Worm (Caenorhabditis elegans) whole organism, L4 larva: ENCODE measurements around the gene cest-9.2.
A peak's percentile ranks its signal among the peaks of the same experiment; 100 is the strongest.

Source experiments
- F37D6.2 ChIP-seq: sonication (generic microtip); optimal IDR thresholded peaks from 2 replicates; lab custom pipeline; 2016; ENCODE audit warnings: mild to moderate bottlenecking, missing genetic modification characterization, missing compliant biosample characterization
- R02D3.7 ChIP-seq: fragments of 150-350 bp; sonication (generic microtip); optimal IDR thresholded peaks from 3 replicates; lab custom pipeline; 2014; ENCODE audit warnings: missing biosample characterization, missing genetic modification characterization
- Y48G9A.11 ChIP-seq: fragments of 200-800 bp; sonication (Bioruptor generic); IDR thresholded peaks from 2 replicates; pipeline ENCODE4 v1.3.6; 2022; ENCODE audit warnings: missing genetic modification reagents, missing genetic modification characterization, missing compliant biosample characterization
- Y5F2A.4 ChIP-seq: fragments of 200-800 bp; sonication (Bioruptor generic); optimal IDR thresholded peaks from 2 replicates; lab custom pipeline; 2018; ENCODE audit warnings: mild to moderate bottlenecking, missing genetic modification characterization, missing compliant biosample characterization
- Y75B8A.6 ChIP-seq: fragments of 200-800 bp; sonication (Bioruptor generic); IDR thresholded peaks from 2 replicates; pipeline ENCODE4 v1.3.6; 2022; ENCODE audit warnings: missing genetic modification reagents, missing genetic modification characterization, missing compliant biosample characterization
- aha-1 ChIP-seq: fragments of 150-350 bp; peaks from one replicate; lab custom pipeline; 2014; ENCODE audit warnings: missing biosample characterization, missing genetic modification characterization
- aly-2 ChIP-seq: sonication (generic microtip); optimal IDR thresholded peaks from 2 replicates; lab custom pipeline; 2018; ENCODE audit warnings: missing biosample characterization, missing genetic modification characterization
- ama-1 ChIP-seq: fragments of 150-350 bp; optimal IDR thresholded peaks from 2 replicates; lab custom pipeline; 2014; ENCODE audit warnings: inconsistent platforms, mixed read lengths
- arid-1 ChIP-seq: fragments of 200-800 bp; sonication (Bioruptor generic); conservative IDR thresholded peaks from 2 replicates; pipeline ENCODE4 v1.3.6; 2022; ENCODE audit warnings: missing genetic modification reagents, missing genetic modification characterization, missing compliant biosample characterization
- attf-4 ChIP-seq: sonication (generic microtip); optimal IDR thresholded peaks from 3 replicates; lab custom pipeline; 2017; ENCODE audit warnings: missing biosample characterization, missing genetic modification characterization
- ceh-28 ChIP-seq: fragments of 150-350 bp; optimal IDR thresholded peaks from 2 replicates; lab custom pipeline; 2014; ENCODE audit warnings: missing biosample characterization, missing genetic modification reagents, missing genetic modification characterization
- ceh-44 ChIP-seq: fragments of 200-800 bp; sonication (Bioruptor generic); IDR thresholded peaks from 2 replicates; pipeline ENCODE4 v1.3.6; 2022; ENCODE audit warnings: missing genetic modification reagents, missing genetic modification characterization, missing compliant biosample characterization
- ces-1 ChIP-seq: fragments of 150-350 bp; sonication (generic microtip); optimal IDR thresholded peaks from 4 replicates; lab custom pipeline; 2014; ENCODE audit warnings: missing biosample characterization, missing genetic modification reagents, missing genetic modification characterization
- daf-16 ChIP-seq, 3 experiments: sonication (generic microtip); optimal IDR thresholded peaks; 2 replicates each; lab custom pipeline; 2016 to 2017; ENCODE audit warnings: missing genetic modification characterization in 3 of 3, missing genetic modification reagents in 3 of 3, mild to moderate bottlenecking in 2 of 3, missing compliant biosample characterization in 2 of 3, missing biosample characterization in 1 of 3, moderate library complexity in 1 of 3
- daf-19 ChIP-seq: fragments of 200-800 bp; sonication (Bioruptor generic); conservative IDR thresholded peaks from 2 replicates; pipeline ENCODE4 v1.3.6; 2022; ENCODE audit warnings: missing genetic modification characterization, missing compliant biosample characterization
- daf-8 ChIP-seq: fragments of 200-800 bp; sonication (Bioruptor generic); IDR thresholded peaks from 2 replicates; pipeline ENCODE4 v1.3.6; 2022; ENCODE audit warnings: missing genetic modification characterization, missing compliant biosample characterization
- dmd-9 ChIP-seq: fragments of 200-800 bp; sonication (Bioruptor generic); IDR thresholded peaks from 2 replicates; pipeline ENCODE4 v1.3.6; 2022; ENCODE audit warnings: missing genetic modification reagents, missing genetic modification characterization, missing compliant biosample characterization
- dpl-1 ChIP-seq: fragments of 150-350 bp; optimal IDR thresholded peaks from 2 replicates; lab custom pipeline; 2014; ENCODE audit warnings: missing biosample characterization, missing genetic modification reagents, missing genetic modification characterization
- dve-1 ChIP-seq: sonication (generic microtip); optimal IDR thresholded peaks from 2 replicates; lab custom pipeline; 2017; ENCODE audit warnings: antibody characterized with exemption, mild to moderate bottlenecking, missing genetic modification characterization, missing compliant biosample characterization; ENCODE audit not compliant: insufficient read depth
- egl-27 ChIP-seq: sonication (generic microtip); optimal IDR thresholded peaks from 3 replicates; lab custom pipeline; 2017; ENCODE audit warnings: missing biosample characterization, missing genetic modification reagents, missing genetic modification characterization
- egl-43 ChIP-seq: fragments of 200-800 bp; sonication (Bioruptor generic); IDR thresholded peaks from 2 replicates; pipeline ENCODE4 v1.3.6; 2022; ENCODE audit warnings: missing genetic modification reagents, missing genetic modification characterization, missing compliant biosample characterization
- fkh-10 ChIP-seq: fragments of 150-350 bp; optimal IDR thresholded peaks from 2 replicates; lab custom pipeline; 2014; ENCODE audit warnings: missing biosample characterization, missing genetic modification reagents, missing genetic modification characterization
- hif-1 ChIP-seq, 2 experiments: sonication (generic microtip); optimal IDR thresholded peaks; 2 replicates each; lab custom pipeline; 2016 to 2017; ENCODE audit warnings: missing compliant biosample characterization in 2 of 2, missing genetic modification characterization in 2 of 2, missing genetic modification reagents in 2 of 2, missing genotype in 2 of 2, mild to moderate bottlenecking in 1 of 2
- hlh-11 ChIP-seq: fragments of 200-800 bp; sonication (Bioruptor generic); optimal IDR thresholded peaks from 2 replicates; lab custom pipeline; 2018; ENCODE audit warnings: mild to moderate bottlenecking, missing genetic modification characterization, missing compliant biosample characterization
- hlh-30 ChIP-seq: sonication (generic microtip); optimal IDR thresholded peaks from 2 replicates; lab custom pipeline; 2017; ENCODE audit warnings: antibody characterized with exemption, mild to moderate bottlenecking, missing genetic modification characterization, missing compliant biosample characterization; ENCODE audit not compliant: insufficient read depth
- hmg-1.1 ChIP-seq: fragments of 200-800 bp; sonication (Bioruptor generic); IDR thresholded peaks from 2 replicates; pipeline ENCODE4 v1.3.6; 2022; ENCODE audit warnings: missing genetic modification reagents, missing genetic modification characterization, missing compliant biosample characterization
- jun-1 ChIP-seq: fragments of 150-350 bp; optimal IDR thresholded peaks from 2 replicates; lab custom pipeline; 2014; ENCODE audit warnings: missing biosample characterization, missing genetic modification reagents, missing genetic modification characterization
- lin-1 ChIP-seq: fragments of 200-800 bp; sonication (Bioruptor generic); IDR thresholded peaks from 2 replicates; pipeline ENCODE4 v1.3.6; 2022; ENCODE audit warnings: missing genetic modification reagents, missing genetic modification characterization, missing compliant biosample characterization
- lin-13 ChIP-seq: fragments of 150-350 bp; optimal IDR thresholded peaks from 2 replicates; lab custom pipeline; 2014; ENCODE audit warnings: missing biosample characterization, missing genetic modification reagents, missing genetic modification characterization
- lin-15B ChIP-seq: fragments of 150-350 bp; sonication (generic microtip); optimal IDR thresholded peaks from 3 replicates; lab custom pipeline; 2014; ENCODE audit warnings: missing biosample characterization, missing genetic modification characterization
- lin-29 ChIP-seq: fragments of 200-800 bp; sonication (Bioruptor generic); IDR thresholded peaks from 2 replicates; pipeline ENCODE4 v1.3.6; 2022; ENCODE audit warnings: missing genetic modification reagents, missing genetic modification characterization, missing compliant biosample characterization
- lin-38 ChIP-seq: fragments of 200-800 bp; sonication (Bioruptor generic); IDR thresholded peaks from 2 replicates; pipeline ENCODE4 v1.3.6; 2022; ENCODE audit warnings: missing genetic modification reagents, missing genetic modification characterization, missing compliant biosample characterization
- lin-39 ChIP-seq: fragments of 150-350 bp; optimal IDR thresholded peaks from 2 replicates; lab custom pipeline; 2014; ENCODE audit warnings: missing biosample characterization, missing genetic modification reagents, missing genetic modification characterization
- lsy-2 ChIP-seq, 2 experiments: fragments of 150-350 bp in 1 of 2; sonication (generic microtip) in 1 of 2; optimal IDR thresholded peaks; 2 replicates each; lab custom pipeline; 2014 to 2017; ENCODE audit warnings: missing biosample characterization in 2 of 2, missing genetic modification characterization in 2 of 2
- madf-5 ChIP-seq, 2 experiments: fragments of 200-800 bp; sonication (Bioruptor generic); IDR thresholded peaks; 2 replicates each; pipeline ENCODE4 v1.3.6; 2022; ENCODE audit warnings: missing compliant biosample characterization in 2 of 2, missing genetic modification characterization in 2 of 2
- mdl-1 ChIP-seq, 2 experiments: fragments of 150-350 bp in 1 of 2; sonication (generic microtip) in 1 of 2; optimal IDR thresholded peaks; 2 replicates each; lab custom pipeline; 2014 to 2017; ENCODE audit warnings: missing biosample characterization in 2 of 2, missing genetic modification characterization in 2 of 2
- mxl-3 ChIP-seq: fragments of 200-800 bp; sonication (Bioruptor generic); optimal IDR thresholded peaks from 2 replicates; lab custom pipeline; 2018; ENCODE audit warnings: mild to moderate bottlenecking, missing genetic modification characterization, missing compliant biosample characterization
- nhr-10 ChIP-seq: fragments of 150-350 bp; optimal IDR thresholded peaks from 2 replicates; lab custom pipeline; 2014; ENCODE audit warnings: missing biosample characterization, missing genetic modification characterization
- nhr-111 ChIP-seq: fragments of 200-800 bp; sonication (Bioruptor generic); optimal IDR thresholded peaks from 2 replicates; lab custom pipeline; 2018; ENCODE audit warnings: mild to moderate bottlenecking, missing genetic modification characterization, missing compliant biosample characterization
- nhr-28 ChIP-seq: fragments of 150-350 bp; optimal IDR thresholded peaks from 2 replicates; lab custom pipeline; 2014; ENCODE audit warnings: missing biosample characterization, missing genetic modification characterization
- nhr-41 ChIP-seq: fragments of 200-800 bp; sonication (Bioruptor generic); IDR thresholded peaks from 2 replicates; pipeline ENCODE4 v1.3.6; 2022; ENCODE audit warnings: missing genetic modification reagents, missing genetic modification characterization, missing compliant biosample characterization
- nhr-48 ChIP-seq: sonication (generic microtip); optimal IDR thresholded peaks from 2 replicates; lab custom pipeline; 2016; ENCODE audit warnings: mild to moderate bottlenecking, missing genetic modification characterization, missing compliant biosample characterization
- nhr-6 ChIP-seq: fragments of 150-350 bp; optimal IDR thresholded peaks from 2 replicates; lab custom pipeline; 2014; ENCODE audit warnings: missing biosample characterization, missing genetic modification characterization
- nhr-77 ChIP-seq: fragments of 150-350 bp; optimal IDR thresholded peaks from 2 replicates; lab custom pipeline; 2014; ENCODE audit warnings: missing biosample characterization, missing genetic modification characterization
- pha-4 ChIP-seq, 2 experiments: fragments of 150-350 bp in 1 of 2; fragments of 200-800 bp in 1 of 2; sonication (Bioruptor generic) in 1 of 2; IDR thresholded peaks in 1 of 2; optimal IDR thresholded peaks in 1 of 2; 2 replicates each; pipeline versions ENCODE4 v1.3.6 to Lab custom; 2014 to 2022; ENCODE audit warnings: missing genetic modification characterization in 2 of 2, missing genetic modification reagents in 2 of 2, missing biosample characterization in 1 of 2, missing compliant biosample characterization in 1 of 2
- sdz-12 ChIP-seq: fragments of 200-800 bp; sonication (Bioruptor generic); optimal IDR thresholded peaks from 2 replicates; lab custom pipeline; 2018; ENCODE audit warnings: mild to moderate bottlenecking, missing genetic modification characterization, missing compliant biosample characterization
- skn-1 ChIP-seq: fragments of 150-350 bp; optimal IDR thresholded peaks from 2 replicates; lab custom pipeline; 2014; ENCODE audit warnings: missing biosample characterization, missing genetic modification characterization
- tag-97 ChIP-seq: fragments of 200-800 bp; sonication (Bioruptor generic); IDR thresholded peaks from 2 replicates; pipeline ENCODE4 v1.3.6; 2022; ENCODE audit warnings: missing genetic modification characterization, missing compliant biosample characterization
- zag-1 ChIP-seq: fragments of 150-350 bp; optimal IDR thresholded peaks from 2 replicates; lab custom pipeline; 2014; ENCODE audit warnings: missing biosample characterization, missing genetic modification characterization
- zip-2 ChIP-seq: fragments of 150-350 bp; optimal IDR thresholded peaks from 2 replicates; lab custom pipeline; 2014; ENCODE audit warnings: missing biosample characterization, missing genetic modification characterization
- ztf-7 ChIP-seq: fragments of 150-350 bp; optimal IDR thresholded peaks from 2 replicates; lab custom pipeline; 2014; ENCODE audit warnings: missing biosample characterization, missing genetic modification characterization

Gene cest-9.2

ce11 chrX:12180681-12181080 is 41.2 kb upstream of the cest-9.2 start (continued):
- TF ChIP-seq mdl-1 (tag; optimal IDR thresholded peaks at IDR 0.05; lab: Kevin White, UChicago) = peak in 1 of 2 experiments; percentile 38
- TF ChIP-seq hlh-30 (tag; lab: Kevin White, UChicago) = no peak
- no peak for TF ChIP-seq lin-1 (GFP tag; lab: Robert Waterston, UW)
- no peak for TF ChIP-seq daf-19 (GFP tag; lab: Robert Waterston, UW)
- TF ChIP-seq ama-1 (lab: Kevin White, UChicago) = no peak
- TF ChIP-seq F37D6.2 (tag; lab: Kevin White, UChicago) = no peak
- no peak for TF ChIP-seq nhr-77 (tag; lab: Kevin White, UChicago)
- TF ChIP-seq attf-4 = no peak
- TF ChIP-seq hmg-1.1 = no peak
- TF ChIP-seq dmd-9 = no peak
- no peak for TF ChIP-seq zag-1 (tag; lab: Kevin White, UChicago)
- TF ChIP-seq aha-1 (tag; lab: Kevin White, UChicago) = peak; percentile 74
- TF ChIP-seq lsy-2 (tag; optimal IDR thresholded peaks at IDR 0.05; lab: Kevin White, UChicago) = peak in 1 of 2 experiments; percentile 28
- TF ChIP-seq lin-13 (GFP tag; lab: Kevin White, UChicago) = no peak
- TF ChIP-seq madf-5 (GFP tag; IDR thresholded peaks at IDR 0.05; lab: Robert Waterston, UW) = no peak
- TF ChIP-seq R02D3.7 (tag; lab: Kevin White, UChicago) = no peak
- TF ChIP-seq aly-2 (tag; lab: Kevin White, UChicago) = no peak
- no peak for TF ChIP-seq lin-15B
- TF ChIP-seq jun-1 (tag; lab: Kevin White, UChicago) = no peak
- TF ChIP-seq ceh-44 (GFP tag; lab: Robert Waterston, UW) = no peak
- no peak for TF ChIP-seq arid-1 (GFP tag; lab: Robert Waterston, UW)
- TF ChIP-seq Y75B8A.6 (GFP tag; lab: Robert Waterston, UW) = no peak
- no peak for TF ChIP-seq nhr-41
- TF ChIP-seq hif-1 (tag; optimal IDR thresholded peaks at IDR 0.05; lab: Kevin White, UChicago) = peak in 1 of 2 experiments; percentile 1
- TF ChIP-seq nhr-10 (tag; lab: Kevin White, UChicago) = no peak
- TF ChIP-seq nhr-48 (tag; lab: Kevin White, UChicago) = peak; percentile 22
- no peak for TF ChIP-seq nhr-111 (GFP tag; lab: Kevin White, UChicago)
- no peak for TF ChIP-seq Y5F2A.4 (GFP tag; lab: Kevin White, UChicago)
- no peak for TF ChIP-seq pha-4 (GFP tag; IDR thresholded peaks at IDR 0.05; lab: Robert Waterston, UW)
- no peak for TF ChIP-seq pha-4 (tag; optimal IDR thresholded peaks at IDR 0.05; lab: Kevin White, UChicago)
- no peak for TF ChIP-seq tag-97
- TF ChIP-seq daf-8 (GFP tag; lab: Robert Waterston, UW) = no peak
- TF ChIP-seq ces-1 (GFP tag; lab: Kevin White, UChicago) = no peak

ce11 chrX:12181606-12182005 is 40.3 kb upstream of the cest-9.2 start:
- TF ChIP-seq daf-16 (GFP tag; optimal IDR thresholded peaks at IDR 0.05; lab: Kevin White, UChicago) (no peak), daf-16 (tag; optimal IDR thresholded peaks at IDR 0.05; lab: Kevin White, UChicago) (peak; percentile 13), ces-1 (GFP tag; lab: Kevin White, UChicago) (no peak), hlh-11 (tag; lab: Kevin White, UChicago) (peak; percentile 41), mxl-3 (GFP tag; lab: Kevin White, UChicago) (no peak), lin-39 (tag; lab: Kevin White, UChicago) (no peak), nhr-28 (tag; lab: Kevin White, UChicago) (peak; percentile 11), sdz-12 (no peak), dpl-1 (GFP tag; lab: Kevin White, UChicago) (no peak), lin-38 (no peak), egl-43 (GFP tag; lab: Robert Waterston, UW) (no peak), aly-2 (tag; lab: Kevin White, UChicago) (no peak), zip-2 (tag; lab: Kevin White, UChicago) (no peak), dve-1 (tag; lab: Kevin White, UChicago) (peak; percentile 57), Y48G9A.11 (GFP tag; lab: Robert Waterston, UW) (no peak), lin-29 (GFP tag; lab: Robert Waterston, UW) (no peak), daf-19 (GFP tag; lab: Robert Waterston, UW) (no peak), ceh-28 (tag; lab: Kevin White, UChicago) (no peak), nhr-6 (tag; lab: Kevin White, UChicago) (no peak), fkh-10 (GFP tag; lab: Kevin White, UChicago) (no peak), ztf-7 (tag; lab: Kevin White, UChicago) (no peak), egl-27 (tag; lab: Kevin White, UChicago) (no peak), hlh-30 (tag; lab: Kevin White, UChicago) (peak; percentile 25), skn-1 (tag; lab: Kevin White, UChicago) (no peak), lin-1 (GFP tag; lab: Robert Waterston, UW) (no peak)
